Worm (Caenorhabditis elegans) whole organism, mixed stage, embryonic: ENCODE measurements around the gene ssp-34.
A peak's percentile ranks its signal among the peaks of the same experiment; 100 is the strongest.

Source experiments
- M03D4.4 ChIP-seq: sonication (generic microtip); optimal IDR thresholded peaks from 2 replicates; lab custom pipeline; 2017; ENCODE audit warnings: mild to moderate bottlenecking, missing genetic modification characterization, missing compliant biosample characterization
- bed-3 ChIP-seq: fragments of 200-800 bp; sonication (Bioruptor generic); optimal IDR thresholded peaks from 3 replicates; lab custom pipeline; 2018; ENCODE audit warnings: mild to moderate bottlenecking, missing genetic modification characterization, moderate library complexity, missing compliant biosample characterization
- blmp-1 ChIP-seq: fragments of 150-350 bp; optimal IDR thresholded peaks from 2 replicates; lab custom pipeline; 2014; ENCODE audit warnings: missing biosample characterization, missing genetic modification characterization
- ceh-39 ChIP-seq: fragments of 150-350 bp; optimal IDR thresholded peaks from 2 replicates; lab custom pipeline; 2014; ENCODE audit warnings: missing biosample characterization, missing genetic modification characterization
- ceh-43 ChIP-seq: fragments of 200-800 bp; sonication (Bioruptor generic); optimal IDR thresholded peaks from 2 replicates; lab custom pipeline; 2018; ENCODE audit warnings: mild to moderate bottlenecking, missing genetic modification characterization, moderate library complexity, missing compliant biosample characterization
- ceh-83 ChIP-seq: fragments of 200-800 bp; sonication (Bioruptor generic); optimal IDR thresholded peaks from 2 replicates; lab custom pipeline; 2018; ENCODE audit warnings: mild to moderate bottlenecking, missing genetic modification characterization, missing compliant biosample characterization
- ces-1 ChIP-seq: fragments of 150-350 bp; optimal IDR thresholded peaks from 2 replicates; lab custom pipeline; 2014; ENCODE audit warnings: missing biosample characterization, missing genetic modification reagents, missing genetic modification characterization
- cnd-1 ChIP-seq: fragments of 200-800 bp; sonication (Bioruptor generic); optimal IDR thresholded peaks from 2 replicates; lab custom pipeline; 2018; ENCODE audit warnings: mild to moderate bottlenecking, missing genetic modification characterization, missing compliant biosample characterization
- drap-1 ChIP-seq: fragments of 200-800 bp; sonication (Bioruptor generic); optimal IDR thresholded peaks from 3 replicates; lab custom pipeline; 2018; ENCODE audit warnings: mild to moderate bottlenecking, missing genetic modification characterization, missing compliant biosample characterization
- elt-1 ChIP-seq: sonication (generic microtip); optimal IDR thresholded peaks from 2 replicates; lab custom pipeline; 2017; ENCODE audit warnings: missing genetic modification characterization, mild to moderate bottlenecking, missing compliant biosample characterization, antibody characterized with exemption, moderate library complexity, borderline replicate concordance; ENCODE audit not compliant: insufficient read depth
- elt-3 ChIP-seq: fragments of 150-350 bp; optimal IDR thresholded peaks from 2 replicates; lab custom pipeline; 2014; ENCODE audit warnings: missing biosample characterization, missing genetic modification characterization
- flh-1 ChIP-seq: fragments of 200-800 bp; sonication (Bioruptor generic); optimal IDR thresholded peaks from 2 replicates; lab custom pipeline; 2018; ENCODE audit warnings: mild to moderate bottlenecking, missing genetic modification characterization, moderate library complexity, missing compliant biosample characterization
- ham-2 ChIP-seq: fragments of 200-800 bp; sonication (Bioruptor generic); optimal IDR thresholded peaks from 2 replicates; lab custom pipeline; 2018; ENCODE audit warnings: mild to moderate bottlenecking, missing genetic modification characterization, missing compliant biosample characterization
- hlh-1 ChIP-seq: fragments of 150-350 bp; optimal IDR thresholded peaks from 2 replicates; lab custom pipeline; 2014; ENCODE audit warnings: missing biosample characterization, missing genetic modification reagents, missing genetic modification characterization
- lin-13 ChIP-seq: fragments of 150-350 bp; optimal IDR thresholded peaks from 2 replicates; lab custom pipeline; 2014; ENCODE audit warnings: missing biosample characterization, missing genetic modification characterization
- lin-32 ChIP-seq: fragments of 200-800 bp; sonication (Bioruptor generic); optimal IDR thresholded peaks from 2 replicates; lab custom pipeline; 2018; ENCODE audit warnings: mild to moderate bottlenecking, missing genetic modification characterization, missing compliant biosample characterization
- lsy-2 ChIP-seq: fragments of 150-350 bp; optimal IDR thresholded peaks from 2 replicates; lab custom pipeline; 2014; ENCODE audit warnings: missing biosample characterization, missing genetic modification characterization
- mab-5 ChIP-seq: fragments of 150-350 bp; optimal IDR thresholded peaks from 2 replicates; lab custom pipeline; 2014; ENCODE audit warnings: missing biosample characterization, missing genetic modification characterization
- mep-1 ChIP-seq: fragments of 150-350 bp; optimal IDR thresholded peaks from 2 replicates; lab custom pipeline; 2017; ENCODE audit warnings: missing biosample characterization, missing genetic modification reagents, missing genetic modification characterization, inconsistent platforms
- mls-2 ChIP-seq: sonication (generic microtip); optimal IDR thresholded peaks from 2 replicates; lab custom pipeline; 2016; ENCODE audit warnings: mild to moderate bottlenecking, missing genetic modification characterization, moderate library complexity, missing compliant biosample characterization
- nhr-12 ChIP-seq: fragments of 150-350 bp; optimal IDR thresholded peaks from 2 replicates; lab custom pipeline; 2014; ENCODE audit warnings: missing biosample characterization, missing genetic modification characterization
- nhr-2 ChIP-seq: fragments of 150-350 bp; optimal IDR thresholded peaks from 2 replicates; lab custom pipeline; 2014; ENCODE audit warnings: missing biosample characterization, missing genetic modification characterization
- nhr-237 ChIP-seq: fragments of 150-350 bp; optimal IDR thresholded peaks from 2 replicates; lab custom pipeline; 2014; ENCODE audit warnings: missing biosample characterization, missing genetic modification characterization
- nhr-28 ChIP-seq: fragments of 150-350 bp; optimal IDR thresholded peaks from 2 replicates; lab custom pipeline; 2014; ENCODE audit warnings: missing biosample characterization, missing genetic modification characterization
- nhr-76 ChIP-seq: sonication (generic microtip); optimal IDR thresholded peaks from 2 replicates; lab custom pipeline; 2017; ENCODE audit warnings: missing biosample characterization, missing genetic modification characterization
- pha-4 ChIP-seq: fragments of 150-350 bp; optimal IDR thresholded peaks from 2 replicates; lab custom pipeline; 2018; ENCODE audit warnings: missing biosample characterization, missing genetic modification reagents, missing genetic modification characterization
- sem-2 ChIP-seq: fragments of 200-800 bp; sonication (Bioruptor generic); optimal IDR thresholded peaks from 2 replicates; lab custom pipeline; 2018; ENCODE audit warnings: mild to moderate bottlenecking, missing genetic modification characterization, missing compliant biosample characterization
- snpc-4 ChIP-seq: fragments of 150-350 bp; optimal IDR thresholded peaks from 2 replicates; lab custom pipeline; 2014; ENCODE audit warnings: missing biosample characterization, missing genetic modification characterization
- sptf-1 ChIP-seq: sonication (generic microtip); optimal IDR thresholded peaks from 2 replicates; lab custom pipeline; 2017; ENCODE audit warnings: mild to moderate bottlenecking, missing genetic modification characterization, moderate library complexity, missing compliant biosample characterization
- tbx-8 ChIP-seq: fragments of 200-800 bp; sonication (Bioruptor generic); optimal IDR thresholded peaks from 2 replicates; lab custom pipeline; 2018; ENCODE audit warnings: mild to moderate bottlenecking, missing genetic modification characterization, moderate library complexity, missing compliant biosample characterization
- unc-120 ChIP-seq: sonication (generic microtip); optimal IDR thresholded peaks from 2 replicates; lab custom pipeline; 2017; ENCODE audit warnings: missing genetic modification characterization, missing compliant biosample characterization; ENCODE audit not compliant: poor library complexity, severe bottlenecking
- unc-39 ChIP-seq: fragments of 150-350 bp; optimal IDR thresholded peaks from 2 replicates; lab custom pipeline; 2014; ENCODE audit warnings: missing biosample characterization, missing genetic modification characterization
- unc-62 ChIP-seq: fragments of 150-350 bp; optimal IDR thresholded peaks from 2 replicates; lab custom pipeline; 2014; ENCODE audit warnings: missing biosample characterization, missing genetic modification reagents, missing genetic modification characterization
- zip-8 ChIP-seq: fragments of 150-350 bp; optimal IDR thresholded peaks from 2 replicates; lab custom pipeline; 2014; ENCODE audit warnings: missing biosample characterization, missing genetic modification characterization
- ztf-11 ChIP-seq: fragments of 150-350 bp; optimal IDR thresholded peaks from 2 replicates; lab custom pipeline; 2014; ENCODE audit warnings: missing biosample characterization, missing genetic modification characterization

ssp-34 gene

DNA sequence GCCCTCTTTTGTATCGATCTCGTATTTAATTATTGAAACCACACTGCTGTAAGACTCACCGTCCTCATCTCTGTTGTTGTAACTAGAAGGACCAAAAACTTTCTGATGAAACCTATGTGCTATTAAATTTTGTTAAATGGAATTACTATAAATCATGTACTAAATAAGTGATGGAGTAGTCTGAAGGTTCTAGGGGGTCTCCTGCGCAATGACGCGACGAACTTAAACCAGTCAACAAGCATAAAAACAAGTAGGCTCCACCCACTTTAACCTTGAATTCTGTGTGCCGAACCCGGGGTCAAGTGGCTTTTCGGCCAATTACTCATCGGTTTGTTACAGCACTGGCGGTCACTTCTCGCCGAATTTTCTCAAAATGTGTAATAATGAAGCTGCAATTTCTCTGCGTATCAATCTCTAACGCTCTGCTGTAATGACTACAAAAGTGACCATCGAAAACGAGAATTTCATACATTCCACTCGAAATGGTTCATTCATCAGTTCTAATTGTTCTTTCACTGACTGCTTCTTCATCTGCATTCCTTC lies 1.3 kb downstream of the ssp-34 start, which contains the start of gene grl-21:
Gene grl-21 (plus strand): TSS at position 464 of the 543 bp plus-strand sequence.
- TF ChIP-seq lin-32 (GFP tag; lab: Kevin White, UChicago) = no peak
- TF ChIP-seq, all 35 proteins: peak for 0

DNA sequence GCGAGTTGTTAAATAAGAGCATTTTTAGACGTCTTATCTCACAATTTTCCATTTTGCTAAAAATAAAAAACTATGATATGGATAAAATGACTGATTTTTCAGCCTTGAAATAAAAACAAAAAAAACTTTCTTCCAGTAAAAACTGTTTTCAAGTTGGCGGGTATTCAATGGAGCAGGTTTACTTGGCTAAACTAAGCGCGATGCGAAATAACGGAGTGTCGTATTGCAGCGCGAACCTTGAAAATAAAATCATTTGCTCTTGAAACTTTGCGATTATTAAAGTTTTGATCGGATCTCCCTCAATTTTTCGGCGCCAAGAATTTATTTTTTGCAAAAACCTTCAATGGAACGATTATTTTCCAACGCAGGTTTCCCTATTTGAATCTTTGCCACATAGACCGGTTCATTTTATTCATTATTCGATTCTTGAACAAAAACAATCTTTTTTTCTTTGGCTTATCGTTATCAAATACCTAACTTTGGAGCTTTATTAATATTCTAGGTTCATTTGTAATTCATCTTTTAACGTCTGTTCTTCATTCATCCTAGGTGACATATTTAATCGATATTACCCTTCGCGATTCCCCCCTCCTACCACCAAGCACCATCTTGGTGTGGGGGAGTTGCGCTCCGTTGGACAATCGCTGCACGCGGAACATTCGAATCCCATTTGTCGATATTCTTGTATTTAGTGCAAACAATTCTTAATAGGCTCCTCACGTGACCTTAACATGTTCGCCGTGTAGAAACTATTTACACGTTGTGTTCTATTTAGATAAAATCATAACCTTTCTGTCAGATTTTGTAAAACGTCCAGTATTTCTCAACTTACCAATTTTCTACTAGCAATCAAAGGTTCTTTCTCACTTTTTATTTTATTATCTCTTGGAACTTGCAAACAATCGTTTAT lies 3.6 kb downstream of the ssp-34 start, which contains the start of the genes orc-5 and cyb-1:
Gene orc-5 (minus strand): TSS at position 62 of the 910 bp plus-strand sequence.
Gene cyb-1 (plus strand): TSS at position 690 of the 910 bp plus-strand sequence.
- TF ChIP-seq lsy-2 (tag; lab: Kevin White, UChicago) (peak; percentile 47), blmp-1 (no peak), nhr-76 (tag; lab: Kevin White, UChicago) (no peak), ham-2 (GFP tag; lab: Kevin White, UChicago) (no peak), hlh-1 (peak; percentile 39), cnd-1 (tag; lab: Kevin White, UChicago) (no peak), ztf-11 (tag; lab: Kevin White, UChicago) (no peak), pha-4 (tag; lab: Kevin White, UChicago) (peak; percentile 54), tbx-8 (no peak), ces-1 (GFP tag; lab: Kevin White, UChicago) (peak; percentile 55), snpc-4 (no peak), mls-2 (tag; lab: Kevin White, UChicago) (no peak), drap-1 (GFP tag; lab: Kevin White, UChicago) (no peak), ceh-39 (no peak), nhr-237 (tag; lab: Kevin White, UChicago) (peak; percentile 57), ceh-43 (GFP tag; lab: Kevin White, UChicago) (no peak), bed-3 (GFP tag; lab: Kevin White, UChicago) (no peak), flh-1 (GFP tag; lab: Kevin White, UChicago) (no peak), mab-5 (tag; lab: Kevin White, UChicago) (peak; percentile 24), nhr-12 (tag; lab: Kevin White, UChicago) (no peak), sem-2 (GFP tag; lab: Kevin White, UChicago) (no peak), unc-39 (tag; lab: Kevin White, UChicago) (no peak), M03D4.4 (no peak), unc-62 (GFP tag; lab: Kevin White, UChicago) (no peak), elt-3 (tag; lab: Kevin White, UChicago) (no peak), lin-32 (GFP tag; lab: Kevin White, UChicago) (no peak), unc-120 (tag; lab: Kevin White, UChicago) (no peak), nhr-28 (tag; lab: Kevin White, UChicago) (no peak), nhr-2 (tag; lab: Kevin White, UChicago) (no peak), zip-8 (tag; lab: Kevin White, UChicago) (no peak), sptf-1 (tag; lab: Kevin White, UChicago) (peak; percentile 42), ceh-83 (GFP tag; lab: Kevin White, UChicago) (peak; percentile 7), elt-1 (tag; lab: Kevin White, UChicago) (no peak), lin-13 (tag; lab: Kevin White, UChicago) (peak; percentile 40), mep-1 (tag; lab: Kevin White, UChicago) (peak; percentile 71)

DNA sequence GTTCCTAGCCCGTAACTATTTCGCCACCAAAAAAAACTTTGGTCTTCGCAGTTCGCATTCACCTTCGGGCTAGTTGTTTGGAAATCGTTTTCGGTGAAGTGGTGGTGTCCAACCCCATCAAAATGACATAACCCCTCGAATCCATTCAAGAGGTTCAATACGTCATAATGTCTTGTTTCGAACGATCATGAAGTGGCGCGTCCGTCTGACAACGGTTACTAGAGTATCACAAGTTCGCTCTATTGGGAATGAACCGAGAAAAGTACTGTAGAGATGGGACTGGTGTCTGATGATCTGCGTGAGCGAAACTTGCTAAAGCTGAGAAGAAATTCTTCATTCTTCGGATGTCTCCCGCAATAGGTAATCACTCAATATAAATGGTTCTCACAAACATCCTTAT lies 10.7 kb downstream of the ssp-34 start, which contains the start of gene ZC168.2:
Gene ZC168.2 (plus strand): TSS at position 301 of the 400 bp plus-strand sequence.
- peak; percentile 7 for TF ChIP-seq nhr-2 (tag; lab: Kevin White, UChicago)
- TF ChIP-seq ces-1 (GFP tag; lab: Kevin White, UChicago) = no peak
- TF ChIP-seq, all 35 proteins: peak for 1
